Fruit fly (Drosophila melanogaster) whole organism, embryonic: Measurements from ENCODE around the gene kud.

Experiments used
- Abd-B ChIP-seq: fragments of 200-800 bp; sonication (Bioruptor generic); optimal IDR thresholded peaks from 2 replicates; lab custom pipeline; 2018; ENCODE audit warnings: missing biosample characterization, mild to moderate bottlenecking, missing genetic modification characterization, moderate library complexity
- Bdp1 ChIP-seq: fragments of 200-800 bp; sonication (Bioruptor generic); optimal IDR thresholded peaks from 3 replicates; lab custom pipeline; 2016; ENCODE audit warnings: missing biosample characterization, missing genetic modification characterization
- C15 ChIP-seq: fragments of 200-800 bp; sonication (Bioruptor generic); IDR thresholded peaks from 3 replicates; pipeline ENCODE4 v1.3.6; 2022; ENCODE audit warnings: missing biosample characterization, missing genetic modification characterization
- CG11560 ChIP-seq: fragments of 200-800 bp; sonication (Bioruptor generic); IDR thresholded peaks from 3 replicates; pipeline ENCODE4 v1.3.6; 2022; ENCODE audit warnings: missing biosample characterization, missing genetic modification characterization
- CG11696 ChIP-seq: fragments of 200-800 bp; sonication (Bioruptor generic); IDR thresholded peaks from 2 replicates; pipeline ENCODE4 v1.3.6; 2022; ENCODE audit warnings: missing biosample characterization, missing genetic modification characterization
- CG12659 ChIP-seq: fragments of 200-800 bp; sonication (Bioruptor generic); optimal IDR thresholded peaks from 3 replicates; lab custom pipeline; 2017; ENCODE audit warnings: mild to moderate bottlenecking, missing biosample characterization, missing genetic modification reagents, missing genetic modification characterization
- CG13287 ChIP-seq: fragments of 200-800 bp; sonication (Bioruptor generic); IDR thresholded peaks from 2 replicates; pipeline ENCODE4 v1.3.6; 2022; ENCODE audit warnings: missing biosample characterization, missing genetic modification characterization; ENCODE audit not compliant: partially characterized antibody
- CG13775 ChIP-seq: fragments of 200-800 bp; sonication (Bioruptor generic); optimal IDR thresholded peaks from 3 replicates; lab custom pipeline; 2017; ENCODE audit warnings: missing biosample characterization, mild to moderate bottlenecking, missing genetic modification characterization
- CG14441 ChIP-seq: fragments of 200-800 bp; sonication (Bioruptor generic); IDR thresholded peaks from 2 replicates; pipeline ENCODE4 v1.3.6; 2022; ENCODE audit warnings: missing biosample characterization, missing genetic modification characterization
- CG14710 ChIP-seq: fragments of 200-800 bp; sonication (Bioruptor generic); optimal IDR thresholded peaks from 3 replicates; lab custom pipeline; 2019; ENCODE audit warnings: missing biosample characterization, mild to moderate bottlenecking, missing genetic modification characterization, moderate library complexity
- CG15514 ChIP-seq: fragments of 200-800 bp; sonication (Bioruptor generic); optimal IDR thresholded peaks from 3 replicates; lab custom pipeline; 2017; ENCODE audit warnings: missing biosample characterization, missing genetic modification characterization, mild to moderate bottlenecking, moderate library complexity, missing genetic modification reagents
- CG30431 ChIP-seq: fragments of 200-800 bp; sonication (Bioruptor generic); optimal IDR thresholded peaks from 2 replicates; lab custom pipeline; 2017; ENCODE audit warnings: missing biosample characterization, missing genetic modification characterization
- CG31441 ChIP-seq: fragments of 200-800 bp; sonication (Bioruptor generic); IDR thresholded peaks from 2 replicates; pipeline ENCODE4 v1.3.6; 2022; ENCODE audit warnings: missing biosample characterization, missing genetic modification characterization
- CG33213 ChIP-seq: fragments of 200-800 bp; sonication (Bioruptor generic); optimal IDR thresholded peaks from 3 replicates; lab custom pipeline; 2016; ENCODE audit warnings: missing biosample characterization, missing genetic modification characterization
- CG3847 ChIP-seq: fragments of 200-800 bp; sonication (Bioruptor generic); IDR thresholded peaks from 2 replicates; pipeline ENCODE4 v1.3.6; 2022; ENCODE audit warnings: missing biosample characterization, missing genetic modification characterization
- CG4404 ChIP-seq: fragments of 200-800 bp; sonication (Bioruptor generic); IDR thresholded peaks from 2 replicates; pipeline ENCODE4 v1.3.6; 2022; ENCODE audit warnings: missing biosample characterization, missing genetic modification characterization
- CG5180 ChIP-seq: fragments of 200-800 bp; sonication (Bioruptor generic); optimal IDR thresholded peaks from 3 replicates; lab custom pipeline; 2017; ENCODE audit warnings: missing biosample characterization, missing genetic modification characterization, mild to moderate bottlenecking, moderate library complexity, missing genetic modification reagents
- CG6175 ChIP-seq: fragments of 200-800 bp; sonication (Bioruptor generic); IDR thresholded peaks from 3 replicates; pipeline ENCODE4 v1.3.6; 2022; ENCODE audit warnings: missing biosample characterization, missing genetic modification characterization
- CG6689 ChIP-seq: fragments of 200-800 bp; sonication (Bioruptor generic); IDR thresholded peaks from 2 replicates; pipeline ENCODE4 v1.3.6; 2022; ENCODE audit warnings: missing biosample characterization, missing genetic modification characterization
- CG7786 ChIP-seq: fragments of 200-800 bp; sonication (Bioruptor generic); optimal IDR thresholded peaks from 2 replicates; lab custom pipeline; 2016; ENCODE audit warnings: missing biosample characterization, missing genetic modification characterization
- CG7839 ChIP-seq: fragments of 200-800 bp; sonication (Bioruptor generic); optimal IDR thresholded peaks from 3 replicates; lab custom pipeline; 2018; ENCODE audit warnings: missing biosample characterization, mild to moderate bottlenecking, missing genetic modification characterization, moderate library complexity
- CG7928 ChIP-seq: fragments of 200-800 bp; sonication (Bioruptor generic); optimal IDR thresholded peaks from 2 replicates; lab custom pipeline; 2017; ENCODE audit warnings: missing biosample characterization, mild to moderate bottlenecking, missing genetic modification characterization
- CG8478 ChIP-seq: fragments of >200 bp; optimal IDR thresholded peaks from 2 replicates; lab custom pipeline; 2018
- CG9932 ChIP-seq: fragments of 200-800 bp; sonication (Bioruptor generic); IDR thresholded peaks from 2 replicates; pipeline ENCODE4 v1.3.6; 2022; ENCODE audit warnings: missing biosample characterization, missing genetic modification characterization
- CHES-1-like ChIP-seq: fragments of 200-800 bp; sonication (Bioruptor generic); optimal IDR thresholded peaks from 2 replicates; lab custom pipeline; 2016; ENCODE audit warnings: missing biosample characterization, missing genetic modification characterization
- Dp ChIP-seq: fragments of 200-800 bp; sonication (Bioruptor generic); optimal IDR thresholded peaks from 2 replicates; lab custom pipeline; 2018; ENCODE audit warnings: missing biosample characterization, mild to moderate bottlenecking, missing genetic modification characterization, moderate library complexity
- HHEX ChIP-seq: fragments of 200-800 bp; sonication (Bioruptor generic); optimal IDR thresholded peaks from 3 replicates; lab custom pipeline; 2017; ENCODE audit warnings: missing biosample characterization, mild to moderate bottlenecking, missing genetic modification characterization, missing genetic modification reagents
- Hand ChIP-seq: fragments of 200-800 bp; sonication (Bioruptor generic); optimal IDR thresholded peaks from 2 replicates; lab custom pipeline; 2017; ENCODE audit warnings: mild to moderate bottlenecking, missing biosample characterization, missing genetic modification reagents, missing genetic modification characterization
- Hr51 ChIP-seq, 2 experiments: fragments of 200-800 bp; sonication (Bioruptor generic); optimal IDR thresholded peaks; 2 replicates in 1 of 2; 3 replicates in 1 of 2; lab custom pipeline; 2016 to 2018; ENCODE audit warnings: missing biosample characterization in 2 of 2, missing genetic modification characterization in 2 of 2, mild to moderate bottlenecking in 1 of 2, moderate library complexity in 1 of 2
- Myb ChIP-seq: fragments of 200-800 bp; sonication (Bioruptor generic); optimal IDR thresholded peaks from 2 replicates; lab custom pipeline; 2016; ENCODE audit warnings: missing biosample characterization, missing genetic modification characterization
- Nf-YC ChIP-seq: fragments of 200-800 bp; optimal IDR thresholded peaks from 3 replicates; lab custom pipeline; 2019; ENCODE audit warnings: missing biosample characterization, mild to moderate bottlenecking, missing genetic modification characterization, moderate library complexity
- Sin3A ChIP-seq: fragments of >200 bp; optimal IDR thresholded peaks from 2 replicates; lab custom pipeline; 2018
- Sox100B ChIP-seq: fragments of 200-800 bp; sonication (Bioruptor generic); optimal IDR thresholded peaks from 3 replicates; lab custom pipeline; 2018; ENCODE audit warnings: missing biosample characterization, mild to moderate bottlenecking, missing genetic modification characterization
- Sry-δ ChIP-seq: fragments of 200-800 bp; sonication (Bioruptor generic); optimal IDR thresholded peaks from 2 replicates; lab custom pipeline; 2016; ENCODE audit warnings: missing biosample characterization, missing genetic modification characterization
- Stat92E ChIP-seq, 3 experiments: fragments of >200 bp in 2 of 3; fragments of 200-800 bp in 1 of 3; sonication (Bioruptor generic) in 1 of 3; optimal IDR thresholded peaks; 2 replicates each; lab custom pipeline; 2017 to 2019; ENCODE audit warnings: missing biosample characterization in 3 of 3, missing genetic modification characterization in 3 of 3, mild to moderate bottlenecking in 1 of 3, moderate library complexity in 1 of 3
- Xrp1 ChIP-seq: fragments of 200-800 bp; sonication (Bioruptor generic); IDR thresholded peaks from 2 replicates; pipeline ENCODE4 v1.3.6; 2022; ENCODE audit warnings: missing biosample characterization, missing genetic modification characterization
- ci ChIP-seq: fragments of 200-800 bp; sonication (Bioruptor generic); IDR thresholded peaks from 3 replicates; pipeline ENCODE4 v1.3.6; 2022; ENCODE audit warnings: missing biosample characterization, missing genetic modification characterization
- cwo ChIP-seq: fragments of 200-800 bp; sonication (Bioruptor generic); optimal IDR thresholded peaks from 3 replicates; lab custom pipeline; 2017; ENCODE audit warnings: missing biosample characterization, missing genetic modification characterization, mild to moderate bottlenecking, moderate library complexity, missing genetic modification reagents
- danr ChIP-seq: fragments of 200-800 bp; sonication (Bioruptor generic); IDR thresholded peaks from 2 replicates; pipeline ENCODE4 v1.3.6; 2022; ENCODE audit warnings: missing biosample characterization, missing genetic modification characterization
- gem ChIP-seq: fragments of 200-800 bp; sonication (Bioruptor generic); optimal IDR thresholded peaks from 2 replicates; lab custom pipeline; 2019; ENCODE audit warnings: missing biosample characterization, mild to moderate bottlenecking, missing genetic modification characterization, moderate library complexity
- gfzf ChIP-seq: fragments of 200-800 bp; sonication (Bioruptor generic); optimal IDR thresholded peaks from 2 replicates; lab custom pipeline; 2016; ENCODE audit warnings: missing biosample characterization, mild to moderate bottlenecking, missing genetic modification characterization, moderate library complexity
- gsb ChIP-seq: fragments of 200-800 bp; sonication (Bioruptor generic); IDR thresholded peaks from 2 replicates; pipeline ENCODE4 v1.3.6; 2022; ENCODE audit warnings: missing biosample characterization, missing genetic modification characterization
- hkb ChIP-seq, 2 experiments: fragments of 200-800 bp in 1 of 2; fragments of >200 bp in 1 of 2; sonication (Bioruptor generic) in 1 of 2; IDR thresholded peaks in 1 of 2; optimal IDR thresholded peaks in 1 of 2; 2 replicates each; pipeline versions ENCODE4 v1.3.6 to Lab custom; 2017 to 2022; ENCODE audit warnings: missing biosample characterization in 1 of 2, missing genetic modification characterization in 1 of 2
- jigr1 ChIP-seq: fragments of 200-800 bp; sonication (Bioruptor generic); IDR thresholded peaks from 3 replicates; pipeline ENCODE4 v1.3.6; 2022; ENCODE audit warnings: missing biosample characterization, missing genetic modification characterization
- jumu ChIP-seq: fragments of 200-800 bp; sonication (Bioruptor generic); optimal IDR thresholded peaks from 3 replicates; lab custom pipeline; 2016; ENCODE audit warnings: missing biosample characterization, missing genetic modification characterization
- odd ChIP-seq: fragments of 200-800 bp; sonication (Bioruptor generic); optimal IDR thresholded peaks from 2 replicates; lab custom pipeline; 2017; ENCODE audit warnings: missing biosample characterization, mild to moderate bottlenecking, missing genetic modification characterization
- pb ChIP-seq: fragments of 200-800 bp; sonication (Bioruptor generic); optimal IDR thresholded peaks from 3 replicates; lab custom pipeline; 2016; ENCODE audit warnings: missing biosample characterization, missing genetic modification characterization
- pfk ChIP-seq: fragments of 200-800 bp; sonication (Bioruptor generic); optimal IDR thresholded peaks from 2 replicates; lab custom pipeline; 2018; ENCODE audit warnings: missing biosample characterization, mild to moderate bottlenecking, missing genetic modification characterization, moderate library complexity
- pnt ChIP-seq: fragments of 200-800 bp; sonication (Bioruptor generic); optimal IDR thresholded peaks from 3 replicates; lab custom pipeline; 2016; ENCODE audit warnings: missing biosample characterization, missing genetic modification characterization
- trh ChIP-seq: fragments of 200-800 bp; sonication (Bioruptor generic); optimal IDR thresholded peaks from 2 replicates; lab custom pipeline; 2016; ENCODE audit warnings: missing biosample characterization, missing genetic modification characterization
- unc-4 ChIP-seq: fragments of 200-800 bp; sonication (Bioruptor generic); IDR thresholded peaks from 2 replicates; pipeline ENCODE4 v1.3.6; 2022; ENCODE audit warnings: missing biosample characterization, missing genetic modification characterization; ENCODE audit not compliant: partially characterized antibody

The kud gene

dm6 chr3L:16842087-16842567 lies 2.7 kb downstream of the kud start, which contains the start of gene TSG101 (continued):
- TF ChIP-seq CG3847 (GFP tag; lab: Robert Waterston, UW) (no peak), CG30431 (no peak), Sry-δ (GFP tag; lab: Kevin White, UChicago) (peak; percentile 54), CG7928 (no peak), danr (GFP tag; lab: Robert Waterston, UW) (no peak), ci (GFP tag; lab: Robert Waterston, UW) (no peak), hkb (optimal IDR thresholded peaks at IDR 0.05; lab: Kevin White, UChicago) (no peak), hkb (GFP tag; IDR thresholded peaks at IDR 0.05; lab: Robert Waterston, UW) (no peak), jigr1 (no peak), CG14710 (peak; percentile 60), cwo (GFP tag; lab: Kevin White, UChicago) (no peak), Abd-B (GFP tag; lab: Kevin White, UChicago) (no peak), trh (GFP tag; lab: Kevin White, UChicago) (no peak), CG33213 (GFP tag; lab: Kevin White, UChicago) (peak; percentile 34), CG11560 (tag; lab: Robert Waterston, UW) (no peak), Myb (GFP tag; lab: Kevin White, UChicago) (peak; percentile 87), CG15514 (GFP tag; lab: Kevin White, UChicago) (peak; percentile 43), CG13287 (GFP tag; lab: Robert Waterston, UW) (peak; percentile 56), C15 (GFP tag; lab: Robert Waterston, UW) (no peak), gfzf (GFP tag; lab: Kevin White, UChicago) (peak; percentile 92), CG6175 (GFP tag; lab: Robert Waterston, UW) (no peak), CG8478 (lab: Kevin White, UChicago) (no peak), pnt (GFP tag; lab: Kevin White, UChicago) (no peak), CG6689 (GFP tag; lab: Robert Waterston, UW) (no peak), Dp (peak; percentile 50), CG5180 (GFP tag; lab: Kevin White, UChicago) (no peak), Bdp1 (no peak), jumu (no peak), CG13775 (GFP tag; lab: Kevin White, UChicago) (no peak), Sox100B (GFP tag; lab: Kevin White, UChicago) (no peak), CG11696 (GFP tag; lab: Robert Waterston, UW) (no peak), gsb (GFP tag; lab: Robert Waterston, UW) (no peak), CG7839 (tag; lab: Kevin White, UChicago) (no peak), Hand (no peak), CG12659 (GFP tag; lab: Kevin White, UChicago) (peak; percentile 63), gem (peak; percentile 29), CHES-1-like (GFP tag; lab: Kevin White, UChicago) (peak; percentile 8), pfk (no peak), CG9932 (GFP tag; lab: Robert Waterston, UW) (no peak), CG4404 (GFP tag; lab: Robert Waterston, UW) (no peak), Hr51 (GFP tag; optimal IDR thresholded peaks at IDR 0.05; lab: Kevin White, UChicago) (no peak), odd (GFP tag; lab: Kevin White, UChicago) (no peak), Stat92E (GFP tag; optimal IDR thresholded peaks at IDR 0.05; lab: Kevin White, UChicago) (no peak), CG31441 (GFP tag; lab: Robert Waterston, UW) (no peak), HHEX (GFP tag; lab: Kevin White, UChicago) (no peak), unc-4 (GFP tag; lab: Robert Waterston, UW) (peak; percentile 61; the same call in 1 of the 2 replicates), Xrp1 (GFP tag; lab: Robert Waterston, UW) (no peak), CG7786 (GFP tag; lab: Kevin White, UChicago) (no peak), CG14441 (no peak), Sin3A (lab: Kevin White, UChicago) (peak; percentile 19), Nf-YC (tag; lab: Kevin White, UChicago) (peak; percentile 16), pb (GFP tag; lab: Kevin White, UChicago) (no peak)
